Fruit fly (Drosophila melanogaster): ENCODE results near the gene CG17746.
A peak's percentile ranks its signal among the peaks of the same experiment; 100 is the strongest.

Gene CG17746

dm6 chr3L:3288414-3288813, 49.0 kb upstream of the CG17746 start (continued):
- TF ChIP-seq Optix (GFP tag; IDR thresholded peaks at IDR 0.05) (no peak), CG7372 (GFP tag; IDR thresholded peaks at IDR 0.05) (peak; percentile 37; the same call in 1 of the 2 replicates), CG7839 (tag; optimal IDR thresholded peaks at IDR 0.05) (peak; percentile 49), lmd (GFP tag; IDR thresholded peaks at IDR 0.05) (peak; percentile 58; the same call in 1 of the 2 replicates), CG18262 (tag; optimal IDR thresholded peaks at IDR 0.05) (peak; percentile 29), ind (GFP tag; optimal IDR thresholded peaks at IDR 0.05) (peak; percentile 29), CG3847 (GFP tag; IDR thresholded peaks at IDR 0.05) (peak; percentile 28; the same call in 1 of the 2 replicates), Fer3 (tag; optimal IDR thresholded peaks at IDR 0.05) (peak; percentile 32), Six4 (GFP tag; optimal IDR thresholded peaks at IDR 0.05) (peak; percentile 42), Xrp1 (GFP tag; IDR thresholded peaks at IDR 0.05) (no peak), CG33213 (GFP tag; optimal IDR thresholded peaks at IDR 0.05) (peak; percentile 27), CG4424 (GFP tag; optimal IDR thresholded peaks at IDR 0.05) (peak; percentile 39), E2f2 (GFP tag; IDR thresholded peaks at IDR 0.05) (peak; percentile 76), CG1603 (tag; optimal IDR thresholded peaks at IDR 0.05) (no peak), CG32772 (GFP tag; IDR thresholded peaks at IDR 0.05) (peak; percentile 40; the same call in 1 of the 2 replicates), ttk (GFP tag; IDR thresholded peaks at IDR 0.05) (peak; percentile 44), Dbx (GFP tag; IDR thresholded peaks at IDR 0.05) (peak; percentile 50; the same call in 1 of the 3 replicates), CG2199 (GFP tag; IDR thresholded peaks at IDR 0.05) (no peak; the same call in 2 of the 3 replicates), CG3995 (GFP tag; optimal IDR thresholded peaks at IDR 0.05) (no peak), h (optimal IDR thresholded peaks at IDR 0.05) (no peak), CG2129 (GFP tag; IDR thresholded peaks at IDR 0.05; ENCODE audit: partially characterized antibody) (no peak), CG17361 (GFP tag; IDR thresholded peaks at IDR 0.05) (peak; percentile 40; the same call in 1 of the 3 replicates), tin (GFP tag; optimal IDR thresholded peaks at IDR 0.05) (peak; percentile 60), Hmr (GFP tag; optimal IDR thresholded peaks at IDR 0.05) (no peak), sob (GFP tag; IDR thresholded peaks at IDR 0.05) (peak; percentile 53; the same call in 1 of the 2 replicates), Dp (GFP tag; optimal IDR thresholded peaks at IDR 0.05) (peak; percentile 26), stwl (tag; optimal IDR thresholded peaks at IDR 0.05) (peak; percentile 74), CG12071 (GFP tag; optimal IDR thresholded peaks at IDR 0.05) (no peak), ATbp (GFP tag; optimal IDR thresholded peaks at IDR 0.05) (no peak), lov (optimal IDR thresholded peaks at IDR 0.05) (no peak), lov (GFP tag; IDR thresholded peaks at IDR 0.05) (peak; percentile 56; the same call in 1 of the 3 replicates), CG9932 (GFP tag; IDR thresholded peaks at IDR 0.05) (peak; percentile 59), sc (optimal IDR thresholded peaks at IDR 0.05) (no peak), sc (GFP tag; optimal IDR thresholded peaks at IDR 0.05) (no peak), CG3407 (GFP tag; optimal IDR thresholded peaks at IDR 0.05) (no peak), CG17359 (tag; optimal IDR thresholded peaks at IDR 0.05) (peak; percentile 55), dpn (GFP tag; optimal IDR thresholded peaks at IDR 0.05) (no peak), CG11247 (GFP tag; IDR thresholded peaks at IDR 0.05) (peak; percentile 68), H15 (GFP tag; IDR thresholded peaks at IDR 0.05) (peak; percentile 42; the same call in 1 of the 3 replicates), otp (GFP tag; IDR thresholded peaks at IDR 0.05) (peak; percentile 12; the same call in 1 of the 3 replicates), zfh1 (GFP tag; IDR thresholded peaks at IDR 0.05) (peak; percentile 38; the same call in 1 of the 3 replicates), vvl (GFP tag; IDR thresholded peaks at IDR 0.05) (peak; percentile 22; the same call in 1 of the 2 replicates), MTF-1 (GFP tag; optimal IDR thresholded peaks at IDR 0.05; ENCODE audit: borderline replicate concordance) (peak; percentile 32), slbo (GFP tag; IDR thresholded peaks at IDR 0.05) (peak; percentile 79), sens-2 (GFP tag; IDR thresholded peaks at IDR 0.05) (0 out of 2 replicates have a peak, but pooled peaks have one; percentile 7), CG16863 (GFP tag; optimal IDR thresholded peaks at IDR 0.05) (no peak), Rfx (GFP tag; IDR thresholded peaks at IDR 0.05) (peak; percentile 83), CG18764 (GFP tag; optimal IDR thresholded peaks at IDR 0.05) (peak; percentile 12), Xbp1 (GFP tag; optimal IDR thresholded peaks at IDR 0.05) (peak; percentile 31), ase (GFP tag; IDR thresholded peaks at IDR 0.05) (peak; percentile 57; the same call in 1 of the 3 replicates), zen (tag; optimal IDR thresholded peaks at IDR 0.05) (no peak)

Measured in whole organism, embryonic.